Fruit fly (Drosophila melanogaster): ENCODE measurements around the gene CG11885.

The CG11885 gene

DNA sequence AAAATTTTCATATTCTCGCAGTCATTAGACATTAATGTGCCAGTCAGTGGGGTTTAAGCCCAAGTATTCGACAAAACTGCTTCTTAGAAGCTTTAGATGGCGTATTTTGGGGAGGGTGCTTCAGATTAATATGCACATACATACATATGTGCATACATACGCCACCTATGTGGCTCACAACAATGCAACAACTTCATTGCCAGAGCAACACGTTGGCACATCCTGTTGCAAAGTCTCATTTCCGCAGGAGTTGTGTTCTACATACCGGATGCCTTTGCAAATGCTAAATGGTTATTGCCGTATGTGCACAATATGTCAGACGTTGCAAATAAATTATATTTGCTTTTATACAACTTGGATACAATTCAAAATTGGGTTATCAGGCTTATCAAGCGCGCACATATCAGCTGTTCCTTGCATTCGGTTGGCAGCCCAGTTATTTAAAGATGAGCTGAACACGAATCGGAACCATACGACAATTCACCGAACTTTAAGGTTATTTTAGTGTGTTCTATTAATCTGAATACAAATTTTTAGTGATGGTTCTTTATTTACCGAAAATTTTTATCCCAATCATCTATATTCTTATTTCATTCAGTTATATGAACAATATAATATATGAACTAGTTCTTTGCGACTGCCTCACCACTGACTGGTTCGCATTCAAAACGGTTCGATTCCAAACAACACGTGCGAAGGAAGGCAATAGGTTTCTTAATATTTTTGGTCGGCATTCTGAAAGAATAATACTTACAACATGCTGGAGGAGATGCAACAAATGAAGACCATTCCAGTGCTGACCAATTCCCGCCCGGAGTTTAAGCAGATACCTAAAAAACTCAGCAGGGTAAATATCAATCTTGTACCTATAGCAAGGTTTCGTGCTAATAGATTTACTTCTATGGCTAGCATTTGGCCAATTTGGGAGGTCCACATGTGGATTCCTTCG, 17.3 kb downstream of the CG11885 start, which contains the start of gene Polr1B (continued):
- TF ChIP-seq CG8290 (GFP tag; optimal IDR thresholded peaks at IDR 0.05) = no peak
- TF ChIP-seq CG8290 (tag; optimal IDR thresholded peaks at IDR 0.05) = no peak
- TF ChIP-seq unc-4 (GFP tag; IDR thresholded peaks at IDR 0.05; ENCODE audit: partially characterized antibody) = peak; percentile 48; the same call in 1 of the 2 replicates
- TF ChIP-seq Dip3 (GFP tag; optimal IDR thresholded peaks at IDR 0.05) = no peak
- TF ChIP-seq ham (GFP tag; IDR thresholded peaks at IDR 0.05) = no peak
- no peak for TF ChIP-seq CG7786 (GFP tag; optimal IDR thresholded peaks at IDR 0.05)
- TF ChIP-seq CG12299 (tag; optimal IDR thresholded peaks at IDR 0.05) = peak; percentile 19
- TF ChIP-seq CG2202 (tag; optimal IDR thresholded peaks at IDR 0.05) = no peak
- TF ChIP-seq phol (tag; optimal IDR thresholded peaks at IDR 0.05) = peak; percentile 50
- no peak for TF ChIP-seq CG6272 (GFP tag; IDR thresholded peaks at IDR 0.05)
- TF ChIP-seq dan (GFP tag; IDR thresholded peaks at IDR 0.05) = no peak
- TF ChIP-seq Side (GFP tag; optimal IDR thresholded peaks at IDR 0.05) = no peak
- no peak for TF ChIP-seq Poxn (GFP tag; IDR thresholded peaks at IDR 0.05)
- no peak for TF ChIP-seq CG14014 (GFP tag; IDR thresholded peaks at IDR 0.05)
- TF ChIP-seq Opbp (GFP tag; IDR thresholded peaks at IDR 0.05; ENCODE audit: partially characterized antibody) = 0 out of 3 replicates have a peak, but pooled peaks have one; percentile 31
- TF ChIP-seq org-1 (GFP tag; optimal IDR thresholded peaks at IDR 0.05) = no peak
- no peak for TF ChIP-seq CG7963 (GFP tag; IDR thresholded peaks at IDR 0.05; ENCODE audit: partially characterized antibody)
- TF ChIP-seq CG15269 (tag; optimal IDR thresholded peaks at IDR 0.05) = no peak
- no peak for TF ChIP-seq Antp (GFP tag; optimal IDR thresholded peaks at IDR 0.05)
- no peak for TF ChIP-seq CG31365 (tag; optimal IDR thresholded peaks at IDR 0.05)
- TF ChIP-seq sens (GFP tag) = peak; percentile 80
- TF ChIP-seq sd (tag; optimal IDR thresholded peaks at IDR 0.05) = no peak
- TF ChIP-seq CG32532 (GFP tag; IDR thresholded peaks at IDR 0.05) = no peak
- TF ChIP-seq bsh (GFP tag; optimal IDR thresholded peaks at IDR 0.05) = no peak
- TF ChIP-seq CG2889 (GFP tag; IDR thresholded peaks at IDR 0.05) = no peak
- TF ChIP-seq CG14965 (GFP tag; optimal IDR thresholded peaks at IDR 0.05; ENCODE audit: borderline replicate concordance) = no peak
- no peak for TF ChIP-seq ssp (GFP tag; IDR thresholded peaks at IDR 0.05)
- peak; percentile 62 for TF ChIP-seq CG2116 (GFP tag; optimal IDR thresholded peaks at IDR 0.05)
- TF ChIP-seq ase (GFP tag; IDR thresholded peaks at IDR 0.05) = no peak
- no peak; the same call in 2 of the 3 replicates for TF ChIP-seq mld (GFP tag; IDR thresholded peaks at IDR 0.05; ENCODE audit: partially characterized antibody)
- TF ChIP-seq CG5180 (GFP tag; optimal IDR thresholded peaks at IDR 0.05) = peak; percentile 91
- TF ChIP-seq tna (GFP tag; IDR thresholded peaks at IDR 0.05; ENCODE audit: partially characterized antibody) = no peak
- TF ChIP-seq MBD-R2 (GFP tag; IDR thresholded peaks at IDR 0.05) = peak; percentile 74
- peak; percentile 71 for TF ChIP-seq CG13287 (GFP tag; IDR thresholded peaks at IDR 0.05; ENCODE audit: partially characterized antibody)
- TF ChIP-seq pzg (GFP tag; optimal IDR thresholded peaks at IDR 0.05) = peak; percentile 74
- no peak for TF ChIP-seq Dip2 (GFP tag; IDR thresholded peaks at IDR 0.05)
- TF ChIP-seq ind (GFP tag; optimal IDR thresholded peaks at IDR 0.05) = no peak
- no peak for TF ChIP-seq NFAT (GFP tag; IDR thresholded peaks at IDR 0.05)
- TF ChIP-seq sna (GFP tag; IDR thresholded peaks at IDR 0.05; ENCODE audit: partially characterized antibody) = no peak
- no peak for TF ChIP-seq CG8359 (GFP tag; optimal IDR thresholded peaks at IDR 0.05; ENCODE audit: borderline replicate concordance)
- TF ChIP-seq gcm2 (GFP tag; optimal IDR thresholded peaks at IDR 0.05) = no peak
- TF ChIP-seq Xbp1 (GFP tag; optimal IDR thresholded peaks at IDR 0.05) = no peak
- no peak for TF ChIP-seq CG9817 (tag; optimal IDR thresholded peaks at IDR 0.05)
- 0 out of 3 replicates have a peak, but pooled peaks have one; percentile 33 for TF ChIP-seq CG16813 (GFP tag; IDR thresholded peaks at IDR 0.05; ENCODE audit: partially characterized antibody)
- no peak for TF ChIP-seq CG6791 (GFP tag; IDR thresholded peaks at IDR 0.05; ENCODE audit: partially characterized antibody)
- TF ChIP-seq sc (optimal IDR thresholded peaks at IDR 0.05) = no peak
- TF ChIP-seq sc (GFP tag; optimal IDR thresholded peaks at IDR 0.05) = no peak
- TF ChIP-seq CG3065 (GFP tag; optimal IDR thresholded peaks at IDR 0.05) = no peak
- TF ChIP-seq CG1233 (GFP tag; optimal IDR thresholded peaks at IDR 0.05) = no peak

All from whole organism, embryonic.